Worm (Caenorhabditis elegans): ENCODE data around the gene del-6.

The del-6 gene

ce11 chrV:10525902-10526301, 46.8 kb upstream of the del-6 start, which contains the start of the genes C35A5.8 and hda-11 (continued):
- peak; percentile 37; the same call in 1 of the 2 replicates for TF ChIP-seq F33H1.4 (GFP tag; IDR thresholded peaks at IDR 0.05)
- no peak for TF ChIP-seq F57A8.1 (GFP tag; optimal IDR thresholded peaks at IDR 0.05)
- TF ChIP-seq somi-1 (GFP tag; optimal IDR thresholded peaks at IDR 0.05), result no peak
- peak; percentile 57 for TF ChIP-seq lin-40 (tag; optimal IDR thresholded peaks at IDR 0.05)
- TF ChIP-seq nhr-90 (tag; optimal IDR thresholded peaks at IDR 0.05), result no peak
- TF ChIP-seq him-1 (tag; optimal IDR thresholded peaks at IDR 0.05), result peak; percentile 39
- TF ChIP-seq nhr-27 (tag; optimal IDR thresholded peaks at IDR 0.05), result no peak
- no peak for TF ChIP-seq dpl-1 (GFP tag; optimal IDR thresholded peaks at IDR 0.05)
- no peak for TF ChIP-seq F23B12.7 (tag; optimal IDR thresholded peaks at IDR 0.05; ENCODE audit: insufficient read depth)
- peak; percentile 86 for TF ChIP-seq rcor-1 (GFP tag; IDR thresholded peaks at IDR 0.05)
- TF ChIP-seq hlh-12 (tag; optimal IDR thresholded peaks at IDR 0.05), result no peak
- TF ChIP-seq hmg-1.2 (GFP tag; IDR thresholded peaks at IDR 0.05), result peak; percentile 67; the same call in 1 of the 2 replicates
- no peak for TF ChIP-seq F55B11.4 (tag; optimal IDR thresholded peaks at IDR 0.05; ENCODE audit: borderline replicate concordance, insufficient read depth)
- no peak for TF ChIP-seq F10E7.11 (tag; optimal IDR thresholded peaks at IDR 0.05)
- TF ChIP-seq nhr-120 (GFP tag; IDR thresholded peaks at IDR 0.05), result no peak
- no peak for TF ChIP-seq repo-1 (tag; optimal IDR thresholded peaks at IDR 0.05)
- no peak for TF ChIP-seq xnd-1 (tag; optimal IDR thresholded peaks at IDR 0.05)
- peak; percentile 76; the same call in 1 of the 2 replicates for TF ChIP-seq madf-3 (GFP tag; IDR thresholded peaks at IDR 0.05)
- no peak for TF ChIP-seq hrde-1 (tag; optimal IDR thresholded peaks at IDR 0.05; ENCODE audit: borderline replicate concordance)
- TF ChIP-seq ceh-91 (GFP tag; IDR thresholded peaks at IDR 0.05), result peak; percentile 11; the same call in 1 of the 2 replicates
- TF ChIP-seq ama-1 (optimal IDR thresholded peaks at IDR 0.05), result no peak
- TF ChIP-seq ama-1 (GFP tag; optimal IDR thresholded peaks at IDR 0.05), result no peak
- TF ChIP-seq cebp-2 (GFP tag; IDR thresholded peaks at IDR 0.05), result no peak
- TF ChIP-seq egl-44 (GFP tag; IDR thresholded peaks at IDR 0.05), result no peak
- TF ChIP-seq T07F8.4 (tag; optimal IDR thresholded peaks at IDR 0.05), result no peak
- TF ChIP-seq let-607 (tag; optimal IDR thresholded peaks at IDR 0.05), result peak in 1 of 2 experiments; percentile 49
- no peak for TF ChIP-seq athp-1 (tag; optimal IDR thresholded peaks at IDR 0.05)
- no peak for TF ChIP-seq gei-17 (GFP tag; optimal IDR thresholded peaks at IDR 0.05)
- no peak for TF ChIP-seq snpc-3.4 (tag; optimal IDR thresholded peaks at IDR 0.05)
- TF ChIP-seq attf-5 (GFP tag; optimal IDR thresholded peaks at IDR 0.05), result no peak
- no peak for TF ChIP-seq pha-4 (tag; optimal IDR thresholded peaks at IDR 0.05)
- peak; percentile 59 for TF ChIP-seq ztf-18 (tag; optimal IDR thresholded peaks at IDR 0.05)
- TF ChIP-seq ceh-58 (GFP tag; IDR thresholded peaks at IDR 0.05), result no peak
- TF ChIP-seq lag-1 (GFP tag; IDR thresholded peaks at IDR 0.05), result no peak
- TF ChIP-seq efl-1 (GFP tag; optimal IDR thresholded peaks at IDR 0.05), result no peak
- TF ChIP-seq nhr-80 (tag; optimal IDR thresholded peaks at IDR 0.05), result peak; percentile 36
- no peak for TF ChIP-seq nfya-1 (tag; optimal IDR thresholded peaks at IDR 0.05; ENCODE audit: borderline replicate concordance, insufficient read depth)
- peak; percentile 73 for TF ChIP-seq K11D2.4 (GFP tag; IDR thresholded peaks at IDR 0.05)
- no peak for TF ChIP-seq zfh-2 (GFP tag; conservative IDR thresholded peaks at IDR 0.05)

- no peak for TF ChIP-seq ccch-3 (GFP tag; optimal IDR thresholded peaks at IDR 0.05)
- TF ChIP-seq dpff-1 (tag; optimal IDR thresholded peaks at IDR 0.05), result no peak
- no peak for TF ChIP-seq nhr-179 (tag; optimal IDR thresholded peaks at IDR 0.05)
- TF ChIP-seq xnd-1 (tag; optimal IDR thresholded peaks at IDR 0.05), result no peak
These were observed 44.2 kb upstream of the del-6 start, which contains the start of gene F25D1.3 for ce11 chrV:10528500-10528899. F25D1.3 (plus strand) TSS chrV:10528724.
